Fruit fly (Drosophila melanogaster) Kc167 (cell line): ENCODE data around the gene Pli.

Experiments
- Myc ChIP-seq: fragments of >200 bp; optimal IDR thresholded peaks from 2 replicates; lab custom pipeline; 2017; ENCODE audit warnings: missing external identifiers
- Sin3A ChIP-seq: fragments of >200 bp; optimal IDR thresholded peaks from 2 replicates; lab custom pipeline; 2018; ENCODE audit warnings: missing external identifiers
- h ChIP-seq: fragments of >200 bp; optimal IDR thresholded peaks from 3 replicates; lab custom pipeline; 2018; ENCODE audit warnings: missing external identifiers
- insv ChIP-seq: fragments of >200 bp; optimal IDR thresholded peaks from 3 replicates; lab custom pipeline; 2018; ENCODE audit warnings: missing external identifiers
- psq ChIP-seq: fragments of >200 bp; optimal IDR thresholded peaks from 2 replicates; lab custom pipeline; 2017; ENCODE audit warnings: missing external identifiers
- ttk ChIP-seq: sonication (Bioruptor generic); optimal IDR thresholded peaks from 2 replicates; lab custom pipeline; 2017; ENCODE audit warnings: missing external identifiers

Pli gene

dm6 chr3R:23849599-23849998, 40.3 kb downstream of the Pli start:
- no peak for TF ChIP-seq insv (lab: Kevin White, UChicago)
- TF ChIP-seq Sin3A (lab: Kevin White, UChicago) = no peak
- TF ChIP-seq ttk = no peak
- TF ChIP-seq psq = no peak
- no peak for TF ChIP-seq h (lab: Kevin White, UChicago)
- no peak for TF ChIP-seq Myc (lab: Kevin White, UChicago)

dm6 chr3R:23846107-23846506, 43.7 kb downstream of the Pli start:
- TF ChIP-seq ttk (no peak), Myc (lab: Kevin White, UChicago) (no peak), insv (lab: Kevin White, UChicago) (no peak), h (lab: Kevin White, UChicago) (no peak), psq (no peak), Sin3A (lab: Kevin White, UChicago) (no peak)

dm6 chr3R:23831696-23832095, 58.2 kb downstream of the Pli start:
- TF ChIP-seq psq (no peak), Sin3A (lab: Kevin White, UChicago) (no peak), insv (lab: Kevin White, UChicago) (no peak), ttk (no peak)

dm6 chr3R:23827093-23827492, 62.8 kb downstream of the Pli start:
- no peak for TF ChIP-seq Myc (lab: Kevin White, UChicago)
- TF ChIP-seq psq = no peak
- no peak for TF ChIP-seq insv (lab: Kevin White, UChicago)
- no peak for TF ChIP-seq Sin3A (lab: Kevin White, UChicago)
- TF ChIP-seq h (lab: Kevin White, UChicago) = no peak
- no peak for TF ChIP-seq ttk

dm6 chr3R:23823678-23824077, 66.2 kb downstream of the Pli start:
- TF ChIP-seq ttk (no peak), psq (no peak), h (lab: Kevin White, UChicago) (no peak), Myc (lab: Kevin White, UChicago) (no peak), insv (lab: Kevin White, UChicago) (no peak), Sin3A (lab: Kevin White, UChicago) (no peak)

- TF ChIP-seq psq (no peak), ttk (no peak), Myc (lab: Kevin White, UChicago) (no peak), insv (lab: Kevin White, UChicago) (no peak), Sin3A (lab: Kevin White, UChicago) (no peak), h (lab: Kevin White, UChicago) (no peak)
Observed at dm6 chr3R:23822969-23823368, 66.9 kb downstream of the Pli start.

- no peak for TF ChIP-seq Myc (lab: Kevin White, UChicago)
- no peak for TF ChIP-seq insv (lab: Kevin White, UChicago)
- no peak for TF ChIP-seq ttk
Observed at dm6 chr3R:23820290-23820689, 69.6 kb downstream of the Pli start.

dm6 chr3R:23818879-23819408, 70.9 kb downstream of the Pli start, which contains the start of the genes CG33111 and eIF4G2:
Gene CG33111, minus strand, starts transcription at chr3R:23819237.
Gene eIF4G2, minus strand, starts transcription at chr3R:23819237.
- no peak for TF ChIP-seq insv (lab: Kevin White, UChicago)
- no peak for TF ChIP-seq ttk
- no peak for TF ChIP-seq Sin3A (lab: Kevin White, UChicago)
- TF ChIP-seq psq = no peak
- TF ChIP-seq h (lab: Kevin White, UChicago) = no peak
- no peak for TF ChIP-seq Myc (lab: Kevin White, UChicago)

- TF ChIP-seq psq = no peak
- TF ChIP-seq Myc (lab: Kevin White, UChicago) = no peak
- no peak for TF ChIP-seq h (lab: Kevin White, UChicago)
- no peak for TF ChIP-seq Sin3A (lab: Kevin White, UChicago)
- TF ChIP-seq ttk = no peak
- no peak for TF ChIP-seq insv (lab: Kevin White, UChicago)
Observed at dm6 chr3R:23817566-23818202, 72.2 kb downstream of the Pli start.
